Fruit fly (Drosophila melanogaster) whole organism, pupa: ENCODE data around the gene mys.

Experiments
- CG10348 ChIP-seq: fragments of 200-800 bp; sonication (Bioruptor generic); IDR thresholded peaks from 2 replicates; pipeline ENCODE4 v1.3.6; 2022; ENCODE audit warnings: missing biosample characterization, missing genetic modification characterization
- CG12605 ChIP-seq: fragments of 200-800 bp; sonication (Bioruptor generic); IDR thresholded peaks from 2 replicates; pipeline ENCODE4 v1.3.6; 2022; ENCODE audit warnings: missing biosample characterization, missing genetic modification characterization
- CG13204 ChIP-seq: fragments of 200-800 bp; sonication (Bioruptor generic); optimal IDR thresholded peaks from 2 replicates; lab custom pipeline; 2018; ENCODE audit warnings: missing biosample characterization, mild to moderate bottlenecking, missing genetic modification characterization, moderate library complexity
- CG14655 ChIP-seq: fragments of 200-800 bp; sonication (Bioruptor generic); optimal IDR thresholded peaks from 3 replicates; lab custom pipeline; 2017; ENCODE audit warnings: mild to moderate bottlenecking, missing biosample characterization, missing genetic modification reagents, missing genetic modification characterization
- CG15710 ChIP-seq: fragments of 200-800 bp; sonication (Bioruptor generic); optimal IDR thresholded peaks from 2 replicates; lab custom pipeline; 2018; ENCODE audit warnings: missing biosample characterization, mild to moderate bottlenecking, missing genetic modification characterization, moderate library complexity
- CG17806 ChIP-seq: fragments of 200-800 bp; sonication (Bioruptor generic); optimal IDR thresholded peaks from 2 replicates; lab custom pipeline; 2018; ENCODE audit warnings: missing biosample characterization, mild to moderate bottlenecking, missing genetic modification characterization, moderate library complexity
- CG32121 ChIP-seq: fragments of 200-800 bp; sonication (Bioruptor generic); IDR thresholded peaks from 2 replicates; pipeline ENCODE4 v1.3.6; 2022; ENCODE audit warnings: missing biosample characterization, missing genetic modification characterization
- CG34367 ChIP-seq: fragments of 200-800 bp; sonication (Bioruptor generic); optimal IDR thresholded peaks from 2 replicates; lab custom pipeline; 2018; ENCODE audit warnings: missing biosample characterization, mild to moderate bottlenecking, missing genetic modification characterization
- CG4496 ChIP-seq: fragments of 200-800 bp; sonication (Bioruptor generic); IDR thresholded peaks from 3 replicates; pipeline ENCODE4 v1.3.6; 2022; ENCODE audit warnings: missing biosample characterization, missing genetic modification characterization
- CG8159 ChIP-seq: fragments of 200-800 bp; sonication (Bioruptor generic); optimal IDR thresholded peaks from 3 replicates; lab custom pipeline; 2018; ENCODE audit warnings: missing biosample characterization, mild to moderate bottlenecking, missing genetic modification characterization, moderate library complexity
- CG8301 ChIP-seq: fragments of 200-800 bp; sonication (Bioruptor generic); optimal IDR thresholded peaks from 2 replicates; lab custom pipeline; 2018; ENCODE audit warnings: missing biosample characterization, mild to moderate bottlenecking, missing genetic modification characterization
- CG9948 ChIP-seq: fragments of 200-800 bp; sonication (Bioruptor generic); optimal IDR thresholded peaks from 2 replicates; lab custom pipeline; 2018; ENCODE audit warnings: missing biosample characterization, mild to moderate bottlenecking, missing genetic modification characterization, moderate library complexity
- D1 ChIP-seq: fragments of 200-800 bp; sonication (Bioruptor generic); optimal IDR thresholded peaks from 2 replicates; lab custom pipeline; 2018; ENCODE audit warnings: missing biosample characterization, mild to moderate bottlenecking, missing genetic modification characterization, moderate library complexity
- EcR ChIP-seq: fragments of 200-800 bp; sonication (Bioruptor generic); optimal IDR thresholded peaks from 3 replicates; lab custom pipeline; 2019; ENCODE audit warnings: missing biosample characterization, missing genetic modification characterization, mild to moderate bottlenecking, moderate library complexity, missing genetic modification reagents
- Ets98B ChIP-seq: fragments of 200-800 bp; sonication (Bioruptor generic); IDR thresholded peaks from 2 replicates; pipeline ENCODE4 v1.3.6; 2022; ENCODE audit warnings: missing biosample characterization, missing genetic modification characterization
- Pif1A ChIP-seq: fragments of 200-800 bp; sonication (Bioruptor generic); optimal IDR thresholded peaks from 3 replicates; lab custom pipeline; 2016; ENCODE audit warnings: missing biosample characterization, missing genetic modification characterization
- Pif1B ChIP-seq: fragments of 200-800 bp; sonication (Bioruptor generic); optimal IDR thresholded peaks from 3 replicates; lab custom pipeline; 2016; ENCODE audit warnings: missing biosample characterization, missing genetic modification characterization
- Snoo ChIP-seq: fragments of 200-800 bp; sonication (Bioruptor generic); optimal IDR thresholded peaks from 3 replicates; lab custom pipeline; 2017; ENCODE audit warnings: missing biosample characterization, mild to moderate bottlenecking, missing genetic modification characterization, inconsistent platforms
- fd96Ca ChIP-seq: fragments of 200-800 bp; sonication (Bioruptor generic); IDR thresholded peaks from 3 replicates; pipeline ENCODE4 v1.3.6; 2022; ENCODE audit warnings: missing biosample characterization, missing genetic modification characterization
- gl ChIP-seq: fragments of 200-800 bp; sonication (Bioruptor generic); optimal IDR thresholded peaks from 2 replicates; lab custom pipeline; 2018; ENCODE audit warnings: missing biosample characterization, mild to moderate bottlenecking, missing genetic modification characterization
- rn ChIP-seq: fragments of 200-800 bp; sonication (Bioruptor generic); IDR thresholded peaks from 2 replicates; pipeline ENCODE4 v1.3.6; 2022; ENCODE audit warnings: missing biosample characterization, missing genetic modification characterization

mys gene

dm6 chrX:8061392-8062179, at the start of gene mys:
Gene mys (plus strand): TSS chrX:8061645.
- TF ChIP-seq CG9948 (tag; lab: Kevin White, UChicago), result no peak
- TF ChIP-seq CG8301 (tag; lab: Kevin White, UChicago), result peak; percentile 27
- TF ChIP-seq CG14655, result peak; percentile 40
- peak; percentile 14 for TF ChIP-seq CG13204 (GFP tag; lab: Kevin White, UChicago)
- TF ChIP-seq gl, result peak; percentile 37
- no peak for TF ChIP-seq Pif1B (GFP tag; lab: Kevin White, UChicago)
- peak; percentile 63 for TF ChIP-seq CG12605
- TF ChIP-seq fd96Ca (GFP tag; lab: Robert Waterston, UW), result peak; percentile 18; the same call in 1 of the 3 replicates
- TF ChIP-seq CG4496 (GFP tag; lab: Robert Waterston, UW), result peak; percentile 19; the same call in 1 of the 3 replicates

dm6 chrX:8021245-8021644, 40.2 kb upstream of the mys start, which contains the start of gene CG15333:
Gene CG15333 (minus strand): TSS chrX:8021345.
- TF ChIP-seq fd96Ca (GFP tag; lab: Robert Waterston, UW) (no peak), Snoo (tag; lab: Kevin White, UChicago) (no peak), CG15710 (tag; lab: Kevin White, UChicago) (no peak), Pif1A (GFP tag; lab: Kevin White, UChicago) (no peak), D1 (tag; lab: Kevin White, UChicago) (no peak), CG14655 (no peak)

- 0 out of 3 replicates have a peak, but pooled peaks have one; percentile 24 for TF ChIP-seq CG4496 (GFP tag; lab: Robert Waterston, UW)
- TF ChIP-seq CG17806 (tag; lab: Kevin White, UChicago), result no peak
Observed at dm6 chrX:8037334-8037733, 24.1 kb upstream of the mys start, which contains the start of gene CG2233. Gene CG2233 (minus strand): TSS chrX:8037517.

- TF ChIP-seq CG8301 (tag; lab: Kevin White, UChicago) (no peak), Snoo (tag; lab: Kevin White, UChicago) (no peak), CG17806 (tag; lab: Kevin White, UChicago) (no peak), CG8159 (no peak), CG10348 (GFP tag; lab: Robert Waterston, UW) (no peak), CG12605 (no peak), CG4496 (GFP tag; lab: Robert Waterston, UW) (no peak), CG32121 (GFP tag; lab: Robert Waterston, UW) (no peak), CG15710 (tag; lab: Kevin White, UChicago) (no peak), CG34367 (tag; lab: Kevin White, UChicago) (no peak), CG9948 (tag; lab: Kevin White, UChicago) (no peak), Ets98B (no peak), Pif1B (GFP tag; lab: Kevin White, UChicago) (no peak), EcR (GFP tag; lab: Kevin White, UChicago) (no peak), CG13204 (GFP tag; lab: Kevin White, UChicago) (no peak), fd96Ca (GFP tag; lab: Robert Waterston, UW) (no peak), D1 (tag; lab: Kevin White, UChicago) (no peak), CG14655 (no peak), Pif1A (GFP tag; lab: Kevin White, UChicago) (no peak), gl (no peak)
Observed at dm6 chrX:8038934-8039333, 22.5 kb upstream of the mys start.

dm6 chrX:8046520-8046919, 14.9 kb upstream of the mys start:
- TF ChIP-seq EcR (GFP tag; lab: Kevin White, UChicago) (no peak), CG9948 (tag; lab: Kevin White, UChicago) (no peak), CG10348 (GFP tag; lab: Robert Waterston, UW) (no peak), Snoo (tag; lab: Kevin White, UChicago) (no peak)
- TF ChIP-seq, all 21 proteins: peak for 0

- no peak; the same call in 1 of the 2 replicates for TF ChIP-seq Ets98B
- no peak for TF ChIP-seq CG15710 (tag; lab: Kevin White, UChicago)
- TF ChIP-seq CG34367 (tag; lab: Kevin White, UChicago), result no peak
- no peak for TF ChIP-seq rn (GFP tag; lab: Robert Waterston, UW)
- TF ChIP-seq Snoo (tag; lab: Kevin White, UChicago), result no peak
- no peak for TF ChIP-seq CG14655
- TF ChIP-seq CG12605, result no peak
- TF ChIP-seq CG17806 (tag; lab: Kevin White, UChicago), result no peak
- TF ChIP-seq Pif1B (GFP tag; lab: Kevin White, UChicago), result no peak
- TF ChIP-seq CG4496 (GFP tag; lab: Robert Waterston, UW), result no peak
- TF ChIP-seq CG8159, result no peak
- TF ChIP-seq CG32121 (GFP tag; lab: Robert Waterston, UW), result no peak
- TF ChIP-seq CG8301 (tag; lab: Kevin White, UChicago), result no peak
- TF ChIP-seq CG10348 (GFP tag; lab: Robert Waterston, UW), result no peak
Observed at dm6 chrX:8049292-8049691, 12.2 kb upstream of the mys start.
